Fruit fly (Drosophila melanogaster): ENCODE measurements around the gene RhoL.
A peak's percentile ranks its signal among the peaks of the same experiment; 100 is the strongest.

Gene RhoL

DNA sequence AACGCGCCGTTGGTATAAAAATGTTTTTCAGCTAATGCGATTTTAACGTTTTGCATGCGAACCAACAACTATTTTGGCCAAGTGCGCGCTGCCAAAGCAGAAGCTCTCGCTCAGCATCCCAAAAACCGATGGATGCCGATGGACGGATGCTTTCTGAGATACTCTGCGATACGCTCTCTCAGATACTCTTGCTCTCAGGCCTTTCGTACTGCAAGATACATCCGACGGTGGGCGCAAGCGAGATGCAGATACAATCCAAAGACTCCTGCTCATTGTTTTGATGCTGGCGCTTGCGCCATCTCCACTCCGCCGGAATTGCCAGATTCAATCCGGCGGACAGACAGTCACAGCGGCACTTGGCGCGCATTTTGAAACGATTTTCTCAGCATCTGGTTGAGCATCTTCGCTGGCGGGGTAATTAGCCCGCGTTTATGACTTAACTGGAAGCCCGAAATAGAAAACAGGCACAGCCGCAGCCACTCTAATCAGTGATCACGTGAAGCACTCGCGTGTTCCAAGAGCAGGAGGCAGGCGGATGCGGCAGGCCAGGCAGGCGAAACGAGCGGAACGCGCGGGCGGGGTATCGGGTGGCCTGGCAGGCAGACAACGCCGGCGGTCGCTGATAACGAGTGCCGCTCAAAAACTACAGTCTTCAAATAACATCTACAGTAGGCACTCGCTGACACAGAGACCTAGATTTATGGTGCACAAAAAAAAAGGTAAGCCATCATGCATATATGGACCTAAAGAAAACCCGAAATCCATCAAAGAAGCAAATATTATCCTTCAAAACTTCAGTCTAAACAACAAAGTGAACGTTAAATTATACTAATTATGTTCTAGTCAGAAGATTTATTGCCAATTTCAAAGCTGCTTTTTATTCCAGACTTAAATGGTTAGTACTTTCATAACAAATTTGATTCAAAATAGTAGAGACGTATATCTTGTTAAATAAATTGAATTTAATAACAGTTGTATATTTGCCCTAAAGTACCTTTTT is 8.5 kb downstream of the RhoL start, which contains the start of gene CG16779 (continued):
- TF ChIP-seq pho (GFP tag; optimal IDR thresholded peaks at IDR 0.05) (no peak), CG16815 (GFP tag; optimal IDR thresholded peaks at IDR 0.05) (peak; percentile 46), CG15696 (tag; optimal IDR thresholded peaks at IDR 0.05) (peak; percentile 55), CG10959 (GFP tag; IDR thresholded peaks at IDR 0.05) (no peak), Neu2 (GFP tag; optimal IDR thresholded peaks at IDR 0.05; ENCODE audit: borderline replicate concordance) (no peak), toy (GFP tag; IDR thresholded peaks at IDR 0.05) (no peak), oc (tag; optimal IDR thresholded peaks at IDR 0.05) (no peak), Doc2 (GFP tag; IDR thresholded peaks at IDR 0.05) (no peak), CG6791 (GFP tag; IDR thresholded peaks at IDR 0.05; ENCODE audit: partially characterized antibody) (no peak), CG10565 (GFP tag; optimal IDR thresholded peaks at IDR 0.05) (no peak), ssp (GFP tag; IDR thresholded peaks at IDR 0.05) (no peak), ap (GFP tag; IDR thresholded peaks at IDR 0.05) (no peak), CkIIα-i1 (GFP tag; IDR thresholded peaks at IDR 0.05) (no peak), CG17361 (GFP tag; IDR thresholded peaks at IDR 0.05) (peak; percentile 73), row (GFP tag; IDR thresholded peaks at IDR 0.05) (peak; percentile 71), Meics (GFP tag; optimal IDR thresholded peaks at IDR 0.05) (peak; percentile 43), C15 (GFP tag; IDR thresholded peaks at IDR 0.05) (no peak), wdn (GFP tag; IDR thresholded peaks at IDR 0.05) (no peak), Stat92E (GFP tag; optimal IDR thresholded peaks at IDR 0.05) (no peak), jumu (GFP tag; optimal IDR thresholded peaks at IDR 0.05) (no peak), Ada2b (GFP tag; IDR thresholded peaks at IDR 0.05) (no peak), CG2712 (tag; optimal IDR thresholded peaks at IDR 0.05) (peak; percentile 56), pum (GFP tag; optimal IDR thresholded peaks at IDR 0.05) (no peak), gsb (GFP tag; IDR thresholded peaks at IDR 0.05) (no peak), cg (GFP tag; optimal IDR thresholded peaks at IDR 0.05) (no peak), CG17385 (GFP tag; optimal IDR thresholded peaks at IDR 0.05) (peak; percentile 33), CrebB (tag; optimal IDR thresholded peaks at IDR 0.05) (no peak), nerfin-1 (tag; optimal IDR thresholded peaks at IDR 0.05) (peak; percentile 44), Dad (GFP tag; optimal IDR thresholded peaks at IDR 0.05) (no peak), NFAT (GFP tag; IDR thresholded peaks at IDR 0.05) (no peak), stc (GFP tag; IDR thresholded peaks at IDR 0.05) (no peak), fru (optimal IDR thresholded peaks at IDR 0.05) (no peak), Scr (GFP tag; IDR thresholded peaks at IDR 0.05; ENCODE audit: partially characterized antibody) (0 out of 2 replicates have a peak, but pooled peaks have one; percentile 31), kay (GFP tag; optimal IDR thresholded peaks at IDR 0.05) (peak; percentile 5), chinmo (GFP tag; IDR thresholded peaks at IDR 0.05; ENCODE audit: partially characterized antibody) (peak; percentile 82; the same call in 1 of the 4 replicates), vvl (GFP tag; IDR thresholded peaks at IDR 0.05) (no peak), GATAe (GFP tag; conservative IDR thresholded peaks at IDR 0.05) (no peak), lola (GFP tag; optimal IDR thresholded peaks at IDR 0.05) (peak in 1 of 3 experiments; percentile 65), dmrt99B (tag; optimal IDR thresholded peaks at IDR 0.05) (peak; percentile 61), wek (GFP tag; optimal IDR thresholded peaks at IDR 0.05) (no peak), Hr39 (optimal IDR thresholded peaks at IDR 0.05) (no peak), Sox102F (GFP tag; optimal IDR thresholded peaks at IDR 0.05) (peak; percentile 36), sisA (GFP tag; IDR thresholded peaks at IDR 0.05) (0 out of 2 replicates have a peak, but pooled peaks have one; percentile 12), CG7372 (GFP tag; IDR thresholded peaks at IDR 0.05) (no peak), disco-r (GFP tag; optimal IDR thresholded peaks at IDR 0.05) (peak; percentile 16), Poxn (GFP tag; IDR thresholded peaks at IDR 0.05) (no peak), CG4282 (GFP tag; optimal IDR thresholded peaks at IDR 0.05) (no peak), klu (GFP tag; IDR thresholded peaks at IDR 0.05) (no peak), seq (GFP tag; IDR thresholded peaks at IDR 0.05) (no peak), grau (tag; optimal IDR thresholded peaks at IDR 0.05) (peak; percentile 90)
